Worm (Caenorhabditis elegans): ENCODE measurements around the gene T21D12.14.

The T21D12.14 gene

DNA sequence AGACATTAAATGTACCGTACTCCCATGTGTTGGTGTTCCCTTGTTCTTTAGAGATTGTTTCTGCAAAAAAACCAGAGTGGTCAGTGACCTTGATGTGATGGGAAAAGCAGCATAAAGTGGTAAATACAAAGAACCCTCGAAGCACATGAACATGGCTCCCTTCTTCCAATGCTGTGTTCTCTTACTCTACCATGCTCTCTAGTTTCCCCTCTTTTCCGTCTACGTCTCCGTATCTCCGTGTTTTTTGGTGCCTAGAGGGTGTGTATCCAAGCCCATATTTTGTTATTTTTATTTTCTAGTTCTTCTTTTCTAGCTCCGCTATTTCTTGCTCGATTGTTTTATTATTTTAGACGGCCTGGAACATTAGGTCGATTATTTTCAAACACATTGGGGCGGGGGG lies 18.6 kb upstream of the T21D12.14 start (continued):
- no peak for TF ChIP-seq set-16 (GFP tag; IDR thresholded peaks at IDR 0.05)
- no peak for TF ChIP-seq cey-2 (tag; optimal IDR thresholded peaks at IDR 0.05; ENCODE audit: borderline replicate concordance, insufficient read depth)
- no peak for TF ChIP-seq dmd-9 (GFP tag; IDR thresholded peaks at IDR 0.05)
- no peak for TF ChIP-seq dve-1 (tag; optimal IDR thresholded peaks at IDR 0.05; ENCODE audit: insufficient read depth)
- no peak for TF ChIP-seq ceh-44 (GFP tag; IDR thresholded peaks at IDR 0.05)
- no peak for TF ChIP-seq F26F4.8 (GFP tag; conservative IDR thresholded peaks at IDR 0.05)
- no peak for TF ChIP-seq snpc-1.2 (GFP tag; IDR thresholded peaks at IDR 0.05)
- TF ChIP-seq saeg-2 (GFP tag; IDR thresholded peaks at IDR 0.05): no peak
- 0 out of 2 replicates have a peak, but pooled peaks have one; percentile 15 for TF ChIP-seq hmg-1.1 (GFP tag; IDR thresholded peaks at IDR 0.05)
- no peak for TF ChIP-seq nhr-76 (tag; optimal IDR thresholded peaks at IDR 0.05)
- no peak for TF ChIP-seq Y48G9A.11 (GFP tag; IDR thresholded peaks at IDR 0.05)
- no peak for TF ChIP-seq nhr-6 (tag; optimal IDR thresholded peaks at IDR 0.05)
- TF ChIP-seq pqm-1 (tag; optimal IDR thresholded peaks at IDR 0.05): no peak
- no peak for TF ChIP-seq unc-62 (GFP tag; optimal IDR thresholded peaks at IDR 0.05 in 1 of 2)
- TF ChIP-seq unc-62 (tag; optimal IDR thresholded peaks at IDR 0.05): no peak
- no peak for TF ChIP-seq nhr-28 (tag; optimal IDR thresholded peaks at IDR 0.05)
- no peak for TF ChIP-seq tag-97 (GFP tag; IDR thresholded peaks at IDR 0.05)
- no peak for TF ChIP-seq fos-1 (tag; optimal IDR thresholded peaks at IDR 0.05)
- no peak for TF ChIP-seq ZK337.2 (GFP tag; IDR thresholded peaks at IDR 0.05)
- no peak for TF ChIP-seq nhr-42 (GFP tag; IDR thresholded peaks at IDR 0.05)
- TF ChIP-seq pha-4 (GFP tag; IDR thresholded peaks at IDR 0.05): peak; percentile 41; the same call in 1 of the 2 replicates
- TF ChIP-seq pha-4 (tag; optimal IDR thresholded peaks at IDR 0.05): no peak
- no peak for TF ChIP-seq mep-1 (tag; optimal IDR thresholded peaks at IDR 0.05)
- peak; percentile 19 for TF ChIP-seq mes-2 (tag; optimal IDR thresholded peaks at IDR 0.05; ENCODE audit: poor library complexity, severe bottlenecking)
- TF ChIP-seq snpc-4 (tag; optimal IDR thresholded peaks at IDR 0.05): no peak
- peak; percentile 73 for TF ChIP-seq aha-1 (tag)
- no peak for TF ChIP-seq lin-39 (tag; optimal IDR thresholded peaks at IDR 0.05)
- TF ChIP-seq ZK546.5 (tag; optimal IDR thresholded peaks at IDR 0.05): no peak
- no peak for TF ChIP-seq jun-1 (tag; optimal IDR thresholded peaks at IDR 0.05)
- no peak for TF ChIP-seq nhr-102 (tag; optimal IDR thresholded peaks at IDR 0.05)
- TF ChIP-seq nhr-25 (tag; optimal IDR thresholded peaks at IDR 0.05; ENCODE audit: borderline replicate concordance, insufficient read depth): no peak
- no peak for TF ChIP-seq ctbp-1 (GFP tag; IDR thresholded peaks at IDR 0.05)
- no peak for TF ChIP-seq unc-39 (tag; optimal IDR thresholded peaks at IDR 0.05)
- TF ChIP-seq unc-130 (GFP tag; optimal IDR thresholded peaks at IDR 0.05): no peak
- TF ChIP-seq nhr-77 (tag; optimal IDR thresholded peaks at IDR 0.05): no peak
- TF ChIP-seq Y105C5A.15 (GFP tag; IDR thresholded peaks at IDR 0.05): no peak
- TF ChIP-seq daf-16 (GFP tag; optimal IDR thresholded peaks at IDR 0.05): no peak
- TF ChIP-seq daf-16 (tag; optimal IDR thresholded peaks at IDR 0.05): no peak
- no peak for TF ChIP-seq fkh-10 (GFP tag; optimal IDR thresholded peaks at IDR 0.05)
- TF ChIP-seq ceh-62 (tag; optimal IDR thresholded peaks at IDR 0.05): no peak
- 0 out of 2 replicates have a peak, but pooled peaks have one; percentile 26 for TF ChIP-seq lin-38 (GFP tag; IDR thresholded peaks at IDR 0.05)
- no peak for TF ChIP-seq lin-13 (GFP tag; optimal IDR thresholded peaks at IDR 0.05)
- no peak for TF ChIP-seq daf-12 (tag; optimal IDR thresholded peaks at IDR 0.05)
- TF ChIP-seq zag-1 (tag; optimal IDR thresholded peaks at IDR 0.05): no peak
- TF ChIP-seq arid-1 (GFP tag; conservative IDR thresholded peaks at IDR 0.05): no peak
- TF ChIP-seq duxl-1 (tag; optimal IDR thresholded peaks at IDR 0.05; ENCODE audit: poor library complexity): no peak
- no peak for TF ChIP-seq zip-2 (tag; optimal IDR thresholded peaks at IDR 0.05)
- TF ChIP-seq skn-1 (tag; optimal IDR thresholded peaks at IDR 0.05): no peak
- no peak for TF ChIP-seq F10B5.3 (tag; optimal IDR thresholded peaks at IDR 0.05)
- TF ChIP-seq sdz-12 (GFP tag; optimal IDR thresholded peaks at IDR 0.05): no peak
- TF ChIP-seq F37D6.2 (tag; optimal IDR thresholded peaks at IDR 0.05): no peak
